Worm (Caenorhabditis elegans) whole organism, mixed stage, embryonic: ENCODE measurements around the gene lsy-12.

ENCODE experiments used
- M03D4.4 ChIP-seq: sonication (generic microtip); optimal IDR thresholded peaks from 2 replicates; lab custom pipeline; 2017; ENCODE audit warnings: mild to moderate bottlenecking, missing genetic modification characterization, missing compliant biosample characterization
- bed-3 ChIP-seq: fragments of 200-800 bp; sonication (Bioruptor generic); optimal IDR thresholded peaks from 3 replicates; lab custom pipeline; 2018; ENCODE audit warnings: mild to moderate bottlenecking, missing genetic modification characterization, moderate library complexity, missing compliant biosample characterization
- ceh-39 ChIP-seq: fragments of 150-350 bp; optimal IDR thresholded peaks from 2 replicates; lab custom pipeline; 2014; ENCODE audit warnings: missing biosample characterization, missing genetic modification characterization
- ceh-43 ChIP-seq: fragments of 200-800 bp; sonication (Bioruptor generic); optimal IDR thresholded peaks from 2 replicates; lab custom pipeline; 2018; ENCODE audit warnings: mild to moderate bottlenecking, missing genetic modification characterization, moderate library complexity, missing compliant biosample characterization
- ceh-83 ChIP-seq: fragments of 200-800 bp; sonication (Bioruptor generic); optimal IDR thresholded peaks from 2 replicates; lab custom pipeline; 2018; ENCODE audit warnings: mild to moderate bottlenecking, missing genetic modification characterization, missing compliant biosample characterization
- ces-1 ChIP-seq: fragments of 150-350 bp; optimal IDR thresholded peaks from 2 replicates; lab custom pipeline; 2014; ENCODE audit warnings: missing biosample characterization, missing genetic modification reagents, missing genetic modification characterization
- cnd-1 ChIP-seq: fragments of 200-800 bp; sonication (Bioruptor generic); optimal IDR thresholded peaks from 2 replicates; lab custom pipeline; 2018; ENCODE audit warnings: mild to moderate bottlenecking, missing genetic modification characterization, missing compliant biosample characterization
- drap-1 ChIP-seq: fragments of 200-800 bp; sonication (Bioruptor generic); optimal IDR thresholded peaks from 3 replicates; lab custom pipeline; 2018; ENCODE audit warnings: mild to moderate bottlenecking, missing genetic modification characterization, missing compliant biosample characterization
- elt-1 ChIP-seq: sonication (generic microtip); optimal IDR thresholded peaks from 2 replicates; lab custom pipeline; 2017; ENCODE audit warnings: missing genetic modification characterization, mild to moderate bottlenecking, missing compliant biosample characterization, antibody characterized with exemption, moderate library complexity, borderline replicate concordance; ENCODE audit not compliant: insufficient read depth
- elt-3 ChIP-seq: fragments of 150-350 bp; optimal IDR thresholded peaks from 2 replicates; lab custom pipeline; 2014; ENCODE audit warnings: missing biosample characterization, missing genetic modification characterization
- hlh-1 ChIP-seq: fragments of 150-350 bp; optimal IDR thresholded peaks from 2 replicates; lab custom pipeline; 2014; ENCODE audit warnings: missing biosample characterization, missing genetic modification reagents, missing genetic modification characterization
- lin-13 ChIP-seq: fragments of 150-350 bp; optimal IDR thresholded peaks from 2 replicates; lab custom pipeline; 2014; ENCODE audit warnings: missing biosample characterization, missing genetic modification characterization
- lin-32 ChIP-seq: fragments of 200-800 bp; sonication (Bioruptor generic); optimal IDR thresholded peaks from 2 replicates; lab custom pipeline; 2018; ENCODE audit warnings: mild to moderate bottlenecking, missing genetic modification characterization, missing compliant biosample characterization
- mab-5 ChIP-seq: fragments of 150-350 bp; optimal IDR thresholded peaks from 2 replicates; lab custom pipeline; 2014; ENCODE audit warnings: missing biosample characterization, missing genetic modification characterization
- mep-1 ChIP-seq: fragments of 150-350 bp; optimal IDR thresholded peaks from 2 replicates; lab custom pipeline; 2017; ENCODE audit warnings: missing biosample characterization, missing genetic modification reagents, missing genetic modification characterization, inconsistent platforms
- mls-2 ChIP-seq: sonication (generic microtip); optimal IDR thresholded peaks from 2 replicates; lab custom pipeline; 2016; ENCODE audit warnings: mild to moderate bottlenecking, missing genetic modification characterization, moderate library complexity, missing compliant biosample characterization
- nhr-12 ChIP-seq: fragments of 150-350 bp; optimal IDR thresholded peaks from 2 replicates; lab custom pipeline; 2014; ENCODE audit warnings: missing biosample characterization, missing genetic modification characterization
- nhr-2 ChIP-seq: fragments of 150-350 bp; optimal IDR thresholded peaks from 2 replicates; lab custom pipeline; 2014; ENCODE audit warnings: missing biosample characterization, missing genetic modification characterization
- nhr-237 ChIP-seq: fragments of 150-350 bp; optimal IDR thresholded peaks from 2 replicates; lab custom pipeline; 2014; ENCODE audit warnings: missing biosample characterization, missing genetic modification characterization
- nhr-28 ChIP-seq: fragments of 150-350 bp; optimal IDR thresholded peaks from 2 replicates; lab custom pipeline; 2014; ENCODE audit warnings: missing biosample characterization, missing genetic modification characterization
- pha-4 ChIP-seq: fragments of 150-350 bp; optimal IDR thresholded peaks from 2 replicates; lab custom pipeline; 2018; ENCODE audit warnings: missing biosample characterization, missing genetic modification reagents, missing genetic modification characterization
- sem-2 ChIP-seq: fragments of 200-800 bp; sonication (Bioruptor generic); optimal IDR thresholded peaks from 2 replicates; lab custom pipeline; 2018; ENCODE audit warnings: mild to moderate bottlenecking, missing genetic modification characterization, missing compliant biosample characterization
- snpc-4 ChIP-seq: fragments of 150-350 bp; optimal IDR thresholded peaks from 2 replicates; lab custom pipeline; 2014; ENCODE audit warnings: missing biosample characterization, missing genetic modification characterization
- sptf-1 ChIP-seq: sonication (generic microtip); optimal IDR thresholded peaks from 2 replicates; lab custom pipeline; 2017; ENCODE audit warnings: mild to moderate bottlenecking, missing genetic modification characterization, moderate library complexity, missing compliant biosample characterization
- tbx-8 ChIP-seq: fragments of 200-800 bp; sonication (Bioruptor generic); optimal IDR thresholded peaks from 2 replicates; lab custom pipeline; 2018; ENCODE audit warnings: mild to moderate bottlenecking, missing genetic modification characterization, moderate library complexity, missing compliant biosample characterization
- unc-120 ChIP-seq: sonication (generic microtip); optimal IDR thresholded peaks from 2 replicates; lab custom pipeline; 2017; ENCODE audit warnings: missing genetic modification characterization, missing compliant biosample characterization; ENCODE audit not compliant: poor library complexity, severe bottlenecking
- unc-62 ChIP-seq: fragments of 150-350 bp; optimal IDR thresholded peaks from 2 replicates; lab custom pipeline; 2014; ENCODE audit warnings: missing biosample characterization, missing genetic modification reagents, missing genetic modification characterization
- zip-8 ChIP-seq: fragments of 150-350 bp; optimal IDR thresholded peaks from 2 replicates; lab custom pipeline; 2014; ENCODE audit warnings: missing biosample characterization, missing genetic modification characterization
- ztf-11 ChIP-seq: fragments of 150-350 bp; optimal IDR thresholded peaks from 2 replicates; lab custom pipeline; 2014; ENCODE audit warnings: missing biosample characterization, missing genetic modification characterization

The lsy-12 gene

DNA sequence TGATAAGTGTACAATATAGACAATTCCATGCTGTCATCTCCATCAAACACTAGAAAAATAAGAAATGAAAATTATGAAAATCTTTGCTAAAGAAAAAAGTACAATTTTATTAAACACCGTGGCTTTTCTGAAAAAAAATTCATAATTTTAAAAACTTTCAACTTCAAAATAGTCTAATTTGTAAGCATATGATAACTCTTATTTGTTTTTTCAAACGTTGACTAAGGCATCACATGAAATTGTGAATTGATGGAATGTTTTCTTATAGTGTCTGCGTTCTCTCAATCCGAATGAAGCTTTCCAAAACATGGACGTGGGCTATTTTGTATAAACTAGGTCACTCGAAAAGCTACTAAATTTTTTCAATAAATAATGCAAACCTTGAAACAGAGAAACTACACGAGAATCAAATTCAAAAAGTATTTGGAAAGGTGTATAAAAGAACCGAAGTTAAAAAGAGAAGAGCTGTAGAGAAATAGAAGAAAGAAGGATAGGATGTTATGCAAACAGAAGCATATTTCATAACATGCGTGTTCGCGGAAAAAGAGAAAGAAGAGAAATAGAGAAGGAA, 26.2 kb upstream of the lsy-12 start, which contains the start of gene clp-9:
TSS of gene clp-9 (minus strand) at position 51 of the 571 bp plus-strand sequence.
- TF ChIP-seq mab-5 (no peak), nhr-12 (tag; lab: Kevin White, UChicago) (no peak), ceh-83 (GFP tag; lab: Kevin White, UChicago) (no peak), bed-3 (no peak), ztf-11 (tag; lab: Kevin White, UChicago) (no peak), ces-1 (GFP tag; lab: Kevin White, UChicago) (no peak), nhr-2 (no peak), elt-3 (tag; lab: Kevin White, UChicago) (no peak), nhr-237 (tag; lab: Kevin White, UChicago) (no peak), unc-62 (no peak), drap-1 (GFP tag; lab: Kevin White, UChicago) (no peak), lin-32 (GFP tag; lab: Kevin White, UChicago) (no peak), cnd-1 (no peak)
- TF ChIP-seq, all 35 proteins: peak for 0

DNA sequence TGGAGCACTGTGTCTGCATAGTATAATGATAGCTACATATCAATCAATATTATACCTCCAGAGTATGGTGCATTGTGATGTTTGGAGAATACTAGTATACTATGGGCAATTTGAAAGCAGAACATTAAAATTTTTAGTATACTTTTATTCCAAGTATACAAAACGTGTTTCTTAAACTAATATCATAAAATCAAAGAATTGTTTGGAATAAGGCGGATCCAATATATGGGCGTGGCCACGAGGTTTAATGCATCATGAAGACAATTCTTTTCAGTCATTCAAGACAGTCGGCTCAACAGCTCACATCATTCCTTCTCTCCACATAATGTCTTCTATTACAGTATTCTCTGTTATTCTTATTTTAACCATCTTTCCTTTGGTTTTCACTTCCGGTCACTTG, 20.1 kb upstream of the lsy-12 start, which contains the start of gene sdz-31:
TSS of gene sdz-31 (plus strand) at position 301 of the 400 bp plus-strand sequence.
- TF ChIP-seq nhr-12 (tag; lab: Kevin White, UChicago), result no peak

DNA sequence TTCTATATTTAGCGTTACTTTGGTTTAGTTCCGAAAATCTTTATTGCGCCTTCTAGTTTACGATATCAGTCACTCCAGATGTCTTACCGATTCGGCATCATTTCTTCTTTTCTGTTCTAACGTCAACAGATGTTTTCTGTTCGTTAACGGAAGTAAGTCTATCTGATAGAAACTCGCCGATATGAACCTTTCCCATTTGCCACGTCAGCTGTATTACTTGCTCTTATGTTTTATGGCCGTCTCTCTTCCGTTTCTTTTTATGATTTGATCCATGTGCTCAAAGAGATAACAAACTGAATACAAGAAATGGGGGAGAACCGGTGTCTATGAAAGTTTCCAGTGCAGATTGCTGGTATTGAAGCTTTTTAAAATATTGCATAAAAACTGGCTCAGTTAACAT, 19.6 kb upstream of the lsy-12 start, which contains the start of gene srab-26:
TSS of gene srab-26 (minus strand) at position 101 of the 400 bp plus-strand sequence.
- TF ChIP-seq sptf-1 (tag; lab: Kevin White, UChicago), result no peak
- TF ChIP-seq ceh-43 (GFP tag; lab: Kevin White, UChicago), result no peak
- TF ChIP-seq elt-1 (tag; lab: Kevin White, UChicago), result no peak
- TF ChIP-seq mls-2 (tag; lab: Kevin White, UChicago), result no peak
- TF ChIP-seq bed-3, result no peak
- TF ChIP-seq ceh-83 (GFP tag; lab: Kevin White, UChicago), result no peak
- TF ChIP-seq elt-3 (tag; lab: Kevin White, UChicago), result no peak
- no peak for TF ChIP-seq ces-1 (GFP tag; lab: Kevin White, UChicago)
- no peak for TF ChIP-seq lin-13 (tag; lab: Kevin White, UChicago)
- no peak for TF ChIP-seq mep-1 (tag; lab: Kevin White, UChicago)
- no peak for TF ChIP-seq tbx-8 (GFP tag; lab: Kevin White, UChicago)
- no peak for TF ChIP-seq lin-32 (GFP tag; lab: Kevin White, UChicago)
- TF ChIP-seq snpc-4, result no peak
- TF ChIP-seq pha-4 (tag; lab: Kevin White, UChicago), result no peak
- TF ChIP-seq mab-5, result no peak
- no peak for TF ChIP-seq nhr-12 (tag; lab: Kevin White, UChicago)
- TF ChIP-seq nhr-237 (tag; lab: Kevin White, UChicago), result no peak
- no peak for TF ChIP-seq unc-120 (tag; lab: Kevin White, UChicago)
- no peak for TF ChIP-seq zip-8 (tag; lab: Kevin White, UChicago)

DNA sequence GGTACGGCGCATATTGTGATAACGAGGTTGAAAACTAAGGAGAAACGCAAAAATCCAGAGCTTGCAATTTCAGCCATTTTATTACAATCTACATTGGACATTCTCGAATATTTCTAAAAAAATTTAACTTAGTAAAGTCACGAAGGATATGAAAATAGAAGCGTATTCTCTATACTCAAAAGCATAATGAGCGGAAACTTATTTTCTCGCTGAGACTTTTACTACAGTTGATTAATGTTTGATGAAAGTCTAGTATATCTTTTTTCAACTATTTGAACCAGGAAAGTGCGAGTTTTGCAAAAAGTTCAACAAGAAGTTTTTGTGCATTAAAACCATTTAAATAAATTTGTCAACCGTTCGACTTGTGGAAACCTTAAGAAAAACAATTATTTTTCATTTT, 11.6 kb upstream of the lsy-12 start, which contains the start of gene srab-18:
TSS of gene srab-18 (minus strand) at position 101 of the 400 bp plus-strand sequence.
- TF ChIP-seq sem-2 (no peak), nhr-28 (no peak), bed-3 (no peak), M03D4.4 (tag; lab: Kevin White, UChicago) (no peak), hlh-1 (tag; lab: Kevin White, UChicago) (no peak), snpc-4 (no peak), ceh-43 (GFP tag; lab: Kevin White, UChicago) (no peak), cnd-1 (no peak), ceh-39 (no peak), pha-4 (tag; lab: Kevin White, UChicago) (no peak), mab-5 (no peak), unc-120 (tag; lab: Kevin White, UChicago) (no peak)

DNA sequence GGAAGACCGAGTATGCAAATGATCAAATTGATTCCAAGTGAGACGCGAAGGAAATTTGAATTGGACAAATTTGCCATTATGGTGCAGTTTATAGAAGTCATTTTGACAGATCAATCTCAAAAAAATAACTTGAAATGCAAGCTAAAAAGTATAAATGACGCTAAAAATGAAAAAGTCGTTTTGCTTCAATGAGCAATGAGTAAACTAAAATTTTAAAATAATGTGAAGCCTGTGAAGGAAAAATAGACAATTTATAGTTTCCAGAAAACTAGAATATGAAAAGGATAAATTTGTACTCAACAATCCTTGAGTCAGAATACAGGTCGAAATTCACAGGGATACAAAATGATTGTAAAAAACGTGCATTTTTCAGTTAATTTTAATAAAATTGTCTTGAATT, 8.5 kb upstream of the lsy-12 start, which contains the start of gene srab-17:
TSS of gene srab-17 (minus strand) at position 101 of the 400 bp plus-strand sequence.
- TF ChIP-seq hlh-1 (tag; lab: Kevin White, UChicago) (no peak), lin-13 (tag; lab: Kevin White, UChicago) (no peak), mab-5 (no peak), unc-62 (no peak), cnd-1 (no peak), tbx-8 (GFP tag; lab: Kevin White, UChicago) (no peak), sptf-1 (tag; lab: Kevin White, UChicago) (no peak), pha-4 (tag; lab: Kevin White, UChicago) (no peak), mls-2 (tag; lab: Kevin White, UChicago) (no peak), ceh-39 (no peak)
- TF ChIP-seq, all 35 proteins: peak for 0
